Fruit fly (Drosophila melanogaster) whole organism, adult: ENCODE results near the gene chas.

Experiments
- CG7101 ChIP-seq: fragments of 200-800 bp; sonication (Bioruptor generic); optimal IDR thresholded peaks from 2 replicates; lab custom pipeline; 2018; ENCODE audit warnings: missing biosample characterization, mild to moderate bottlenecking, missing genetic modification characterization, moderate library complexity
- Clk ChIP-seq: fragments of 200-800 bp; sonication (Bioruptor generic); optimal IDR thresholded peaks from 2 replicates; lab custom pipeline; 2017; ENCODE audit warnings: missing biosample characterization, missing genetic modification characterization
- bab1 ChIP-seq: fragments of 200-800 bp; sonication (Bioruptor generic); optimal IDR thresholded peaks from 3 replicates; lab custom pipeline; 2019; ENCODE audit warnings: missing biosample characterization, mild to moderate bottlenecking, missing genetic modification characterization, moderate library complexity
- cic ChIP-seq: fragments of 200-800 bp; sonication (Bioruptor generic); optimal IDR thresholded peaks from 2 replicates; lab custom pipeline; 2017; ENCODE audit warnings: missing biosample characterization, mild to moderate bottlenecking, missing genetic modification characterization, moderate library complexity
- pad ChIP-seq: fragments of 200-800 bp; sonication (Bioruptor generic); optimal IDR thresholded peaks from 3 replicates; lab custom pipeline; 2017; ENCODE audit warnings: missing biosample characterization, missing genetic modification characterization, mild to moderate bottlenecking, moderate library complexity, missing genetic modification reagents
- tj ChIP-seq: fragments of 200-800 bp; sonication (Bioruptor generic); optimal IDR thresholded peaks from 3 replicates; lab custom pipeline; 2017; ENCODE audit warnings: missing biosample characterization, mild to moderate bottlenecking, missing genetic modification characterization, moderate library complexity

DNA sequence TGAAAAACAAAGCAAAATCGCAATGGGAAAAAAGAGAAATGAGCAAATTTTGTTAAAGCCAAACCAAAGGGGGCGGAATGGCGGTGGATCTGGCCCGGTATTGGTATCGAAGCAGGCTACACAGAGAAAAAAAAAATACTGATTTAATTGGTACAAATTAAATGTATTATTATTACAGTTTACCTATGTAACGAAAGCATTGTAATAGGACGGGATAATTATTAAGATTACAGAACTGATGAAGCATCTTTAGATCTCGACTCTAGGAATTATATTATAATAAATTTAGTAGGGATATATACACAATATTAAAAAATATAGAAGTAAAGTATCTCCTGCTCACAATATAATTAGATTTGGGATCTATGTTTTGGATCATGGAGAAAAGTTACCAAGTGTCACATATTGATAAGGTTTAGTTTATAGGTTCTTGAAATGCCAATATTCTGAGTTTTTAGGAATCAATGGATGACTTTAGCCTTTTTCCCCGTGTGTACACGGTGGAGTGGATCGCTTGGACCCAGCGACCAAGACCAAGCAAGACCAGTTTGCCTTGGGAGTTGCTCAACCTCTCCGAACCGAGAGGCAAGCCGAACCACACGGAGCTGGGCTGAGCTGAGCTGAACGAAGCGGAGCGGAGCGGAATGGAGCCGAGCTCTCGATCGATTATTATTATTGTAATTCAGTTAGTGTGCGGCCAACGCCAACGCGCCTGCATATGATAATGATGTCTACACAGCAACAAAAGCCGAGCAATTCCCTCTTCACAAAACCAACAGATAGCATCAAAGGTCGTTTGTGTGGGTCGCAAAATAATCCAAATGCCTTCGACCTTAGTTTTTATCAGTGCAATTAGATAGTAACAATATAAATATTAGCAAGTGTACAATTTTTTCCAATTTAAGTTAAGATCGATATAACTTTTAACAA lies 18.6 kb downstream of the chas start:
- TF ChIP-seq cic (no peak), CG7101 (tag; lab: Kevin White, UChicago) (no peak), bab1 (GFP tag; lab: Kevin White, UChicago) (no peak), tj (GFP tag; lab: Kevin White, UChicago) (no peak), Clk (GFP tag; lab: Kevin White, UChicago) (no peak), pad (GFP tag; lab: Kevin White, UChicago) (no peak)
